Fruit fly (Drosophila melanogaster): ENCODE measurements around the gene CG14137.

CG14137 gene

dm6 chr3L:11648410-11648809 lies 48.5 kb upstream of the CG14137 start, which contains the start of the genes RIOK1 and Polr3H (continued):
- TF ChIP-seq NC2β (GFP tag; optimal IDR thresholded peaks at IDR 0.05) (peak; percentile 67), Jarid2 (GFP tag; optimal IDR thresholded peaks at IDR 0.05) (no peak), CTCF (GFP tag; optimal IDR thresholded peaks at IDR 0.05) (no peak), Hr39 (optimal IDR thresholded peaks at IDR 0.05) (no peak), MESR4 (GFP tag; optimal IDR thresholded peaks at IDR 0.05) (peak; percentile 15), lola (GFP tag; optimal IDR thresholded peaks at IDR 0.05) (peak in 1 of 3 experiments; percentile 65), CG43689 (GFP tag; IDR thresholded peaks at IDR 0.05) (no peak), sob (GFP tag; IDR thresholded peaks at IDR 0.05) (peak; percentile 28; the same call in 1 of the 2 replicates), cad (GFP tag; optimal IDR thresholded peaks at IDR 0.05) (no peak), Mad (GFP tag; optimal IDR thresholded peaks at IDR 0.05) (peak; percentile 67), CG33557 (GFP tag; optimal IDR thresholded peaks at IDR 0.05) (peak; percentile 23), gro (GFP tag; optimal IDR thresholded peaks at IDR 0.05) (peak; percentile 80), Meics (GFP tag; optimal IDR thresholded peaks at IDR 0.05) (peak; percentile 64), CG13424 (tag; optimal IDR thresholded peaks at IDR 0.05) (peak; percentile 69), Lim3 (GFP tag; IDR thresholded peaks at IDR 0.05) (no peak), CG1024 (GFP tag; IDR thresholded peaks at IDR 0.05) (0 out of 2 replicates have a peak, but pooled peaks have one; percentile 21), CG14441 (GFP tag; IDR thresholded peaks at IDR 0.05) (0 out of 2 replicates have a peak, but pooled peaks have one; percentile 69), knrl (GFP tag; IDR thresholded peaks at IDR 0.05; ENCODE audit: partially characterized antibody) (no peak; the same call in 2 of the 3 replicates), wek (GFP tag; optimal IDR thresholded peaks at IDR 0.05) (peak; percentile 94), zfh1 (GFP tag; IDR thresholded peaks at IDR 0.05) (peak; percentile 48; the same call in 2 of the 3 replicates), tna (GFP tag; IDR thresholded peaks at IDR 0.05; ENCODE audit: partially characterized antibody) (no peak), CG13624 (GFP tag; optimal IDR thresholded peaks at IDR 0.05) (peak; percentile 80), CG7987 (GFP tag; optimal IDR thresholded peaks at IDR 0.05) (peak; percentile 7), so (GFP tag; IDR thresholded peaks at IDR 0.05) (no peak), CG33213 (GFP tag; optimal IDR thresholded peaks at IDR 0.05) (peak; percentile 72), CG7745 (tag; optimal IDR thresholded peaks at IDR 0.05) (no peak), CG17829 (tag; optimal IDR thresholded peaks at IDR 0.05) (no peak), Ssrp (tag; optimal IDR thresholded peaks at IDR 0.05) (peak; percentile 43), Opbp (GFP tag; IDR thresholded peaks at IDR 0.05; ENCODE audit: partially characterized antibody) (no peak), CG12744 (GFP tag; optimal IDR thresholded peaks at IDR 0.05) (no peak), CG11247 (GFP tag; IDR thresholded peaks at IDR 0.05) (peak; percentile 46; the same call in 1 of the 2 replicates), CG11695 (GFP tag; IDR thresholded peaks at IDR 0.05) (peak; percentile 59; the same call in 1 of the 3 replicates), CG10565 (GFP tag; optimal IDR thresholded peaks at IDR 0.05) (peak; percentile 6), pfk (GFP tag; optimal IDR thresholded peaks at IDR 0.05) (no peak), vnd (GFP tag; IDR thresholded peaks at IDR 0.05; ENCODE audit: partially characterized antibody) (no peak), Max (GFP tag; optimal IDR thresholded peaks at IDR 0.05) (peak; percentile 99), ap (GFP tag; IDR thresholded peaks at IDR 0.05) (peak; percentile 42; the same call in 1 of the 2 replicates), vvl (GFP tag; IDR thresholded peaks at IDR 0.05) (peak; percentile 64; the same call in 1 of the 2 replicates), CG4424 (GFP tag; optimal IDR thresholded peaks at IDR 0.05) (peak; percentile 73), Aef1 (GFP tag; IDR thresholded peaks at IDR 0.05) (peak; percentile 61; the same call in 2 of the 3 replicates), dati (GFP tag; IDR thresholded peaks at IDR 0.05) (no peak), H15 (GFP tag; IDR thresholded peaks at IDR 0.05) (peak; percentile 33; the same call in 1 of the 3 replicates), repo (GFP tag; optimal IDR thresholded peaks at IDR 0.05) (peak; percentile 24), HLH3B (GFP tag; IDR thresholded peaks at IDR 0.05) (peak; percentile 49; the same call in 1 of the 2 replicates), Ptx1 (GFP tag; IDR thresholded peaks at IDR 0.05) (peak; percentile 63; the same call in 1 of the 2 replicates), ind (GFP tag; optimal IDR thresholded peaks at IDR 0.05) (peak; percentile 76), mirr (GFP tag; optimal IDR thresholded peaks at IDR 0.05) (no peak), p53 (GFP tag; optimal IDR thresholded peaks at IDR 0.05) (peak; percentile 35), Neu2 (GFP tag; optimal IDR thresholded peaks at IDR 0.05; ENCODE audit: borderline replicate concordance) (peak; percentile 13), NFAT (GFP tag; IDR thresholded peaks at IDR 0.05) (peak; percentile 40; the same call in 1 of the 2 replicates), CG6272 (GFP tag; IDR thresholded peaks at IDR 0.05) (peak; percentile 19; the same call in 1 of the 2 replicates)

Data from whole organism, embryonic.